Fruit fly (Drosophila melanogaster) Kc167 (cell line): ENCODE data around the gene PGRP-LD.

Experiments
- Myc ChIP-seq: fragments of >200 bp; optimal IDR thresholded peaks from 2 replicates; lab custom pipeline; 2017; ENCODE audit warnings: missing external identifiers
- Sin3A ChIP-seq: fragments of >200 bp; optimal IDR thresholded peaks from 2 replicates; lab custom pipeline; 2018; ENCODE audit warnings: missing external identifiers
- h ChIP-seq: fragments of >200 bp; optimal IDR thresholded peaks from 3 replicates; lab custom pipeline; 2018; ENCODE audit warnings: missing external identifiers
- insv ChIP-seq: fragments of >200 bp; optimal IDR thresholded peaks from 3 replicates; lab custom pipeline; 2018; ENCODE audit warnings: missing external identifiers
- psq ChIP-seq: fragments of >200 bp; optimal IDR thresholded peaks from 2 replicates; lab custom pipeline; 2017; ENCODE audit warnings: missing external identifiers
- ttk ChIP-seq: sonication (Bioruptor generic); optimal IDR thresholded peaks from 2 replicates; lab custom pipeline; 2017; ENCODE audit warnings: missing external identifiers

The PGRP-LD gene

DNA sequence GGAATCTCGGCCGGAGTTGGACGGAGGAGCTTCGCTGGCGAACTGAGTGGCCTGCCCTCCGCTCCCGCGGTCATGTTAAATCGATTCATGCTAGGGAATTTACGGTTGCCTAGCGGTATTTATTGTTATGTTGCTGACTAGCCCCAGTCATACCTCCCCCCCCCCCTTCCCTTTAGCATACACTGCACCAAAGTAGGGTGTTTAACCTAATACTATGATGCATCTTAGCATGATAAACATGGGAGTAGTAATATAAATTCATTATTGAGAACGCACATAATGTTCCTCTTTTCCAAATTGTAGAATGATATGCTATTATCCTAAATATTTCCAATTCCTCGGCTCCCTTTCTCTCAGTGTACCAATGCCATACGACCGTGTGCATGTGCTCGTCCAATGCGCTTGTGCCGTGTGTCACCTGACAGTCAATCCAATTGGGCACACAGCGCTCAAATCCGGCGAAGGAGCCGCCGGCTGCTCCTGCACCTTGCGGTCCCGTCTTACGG lies 16.7 kb downstream of the PGRP-LD start, which contains the start of gene Tektin-C:
Gene Tektin-C, minus strand, starts transcription at position 51 of the 506 bp plus-strand sequence.
- TF ChIP-seq insv: no peak
- TF ChIP-seq h: no peak
- TF ChIP-seq psq: no peak
- TF ChIP-seq Myc: no peak
- TF ChIP-seq ttk: no peak
- TF ChIP-seq Sin3A (lab: Kevin White, UChicago): no peak

DNA sequence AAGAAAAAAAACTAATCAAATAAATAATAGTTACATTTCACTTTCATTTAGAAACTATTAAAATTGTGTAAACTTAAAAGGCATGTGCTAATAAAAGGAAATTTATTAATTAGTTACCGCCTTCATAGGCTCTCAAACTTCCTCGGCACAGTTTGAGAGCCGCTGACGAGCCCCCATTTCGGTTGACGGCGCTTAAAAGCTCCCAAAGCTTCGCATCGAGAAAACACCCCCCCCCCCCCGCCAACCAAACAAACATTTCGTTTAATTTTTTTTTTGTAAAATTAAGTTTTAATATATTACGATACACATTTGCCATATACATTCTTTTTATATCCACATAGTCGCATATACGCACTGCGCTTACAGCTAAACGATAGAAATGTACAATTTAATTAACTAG lies 17.4 kb downstream of the PGRP-LD start:
- TF ChIP-seq psq: no peak
- no peak for TF ChIP-seq Myc
- no peak for TF ChIP-seq ttk
- TF ChIP-seq Sin3A (lab: Kevin White, UChicago): no peak
- no peak for TF ChIP-seq insv
- no peak for TF ChIP-seq h

DNA sequence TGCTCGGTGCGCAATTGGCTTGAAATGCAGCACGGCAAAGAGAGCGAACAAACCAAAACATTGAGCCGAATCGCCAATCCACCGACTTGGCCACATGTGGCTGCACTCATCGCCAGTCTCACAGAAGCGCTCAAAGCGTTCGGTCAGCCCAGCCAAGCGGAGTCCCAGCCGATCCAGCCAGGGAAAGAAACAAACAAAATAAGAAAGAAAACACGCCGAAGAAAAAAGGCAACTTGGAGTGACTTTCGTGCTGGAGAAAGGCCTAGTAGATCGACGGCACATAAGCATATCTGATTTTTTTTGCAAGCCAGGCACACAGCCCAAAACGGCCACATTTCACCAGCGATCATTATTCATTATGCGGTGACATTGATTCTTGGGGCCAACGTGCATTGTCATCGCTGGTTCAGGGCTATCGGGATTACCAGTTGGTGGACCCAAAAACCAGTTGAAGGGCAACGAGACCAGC lies 22.2 kb downstream of the PGRP-LD start:
- TF ChIP-seq Sin3A (lab: Kevin White, UChicago) (no peak), insv (no peak), ttk (no peak), psq (no peak), Myc (no peak), h (no peak)

DNA sequence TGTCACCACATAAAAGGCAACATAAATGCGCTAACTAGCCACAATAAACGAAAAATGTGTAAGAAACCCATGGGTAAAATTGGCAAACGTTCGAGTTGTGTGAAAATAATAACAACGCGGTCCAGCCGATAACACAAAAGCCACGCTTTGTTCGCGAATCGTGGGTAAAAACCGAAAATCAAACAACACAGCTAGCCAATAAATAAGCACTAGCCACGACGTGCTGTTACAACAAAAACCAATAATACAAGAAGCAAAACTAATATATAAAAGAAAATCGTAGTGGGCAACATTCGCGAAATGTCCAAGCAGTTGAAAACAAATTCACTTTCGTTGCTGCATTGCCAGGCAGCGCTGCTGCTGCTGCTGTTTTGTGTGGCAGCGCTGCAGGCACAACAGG lies 22.9 kb downstream of the PGRP-LD start, which contains the start of gene CG42272:
Gene CG42272, plus strand, starts transcription at position 301 of the 400 bp plus-strand sequence.
- TF ChIP-seq insv: no peak
- TF ChIP-seq Myc: no peak
- no peak for TF ChIP-seq ttk
- TF ChIP-seq h: no peak
- no peak for TF ChIP-seq Sin3A (lab: Kevin White, UChicago)
- no peak for TF ChIP-seq psq

DNA sequence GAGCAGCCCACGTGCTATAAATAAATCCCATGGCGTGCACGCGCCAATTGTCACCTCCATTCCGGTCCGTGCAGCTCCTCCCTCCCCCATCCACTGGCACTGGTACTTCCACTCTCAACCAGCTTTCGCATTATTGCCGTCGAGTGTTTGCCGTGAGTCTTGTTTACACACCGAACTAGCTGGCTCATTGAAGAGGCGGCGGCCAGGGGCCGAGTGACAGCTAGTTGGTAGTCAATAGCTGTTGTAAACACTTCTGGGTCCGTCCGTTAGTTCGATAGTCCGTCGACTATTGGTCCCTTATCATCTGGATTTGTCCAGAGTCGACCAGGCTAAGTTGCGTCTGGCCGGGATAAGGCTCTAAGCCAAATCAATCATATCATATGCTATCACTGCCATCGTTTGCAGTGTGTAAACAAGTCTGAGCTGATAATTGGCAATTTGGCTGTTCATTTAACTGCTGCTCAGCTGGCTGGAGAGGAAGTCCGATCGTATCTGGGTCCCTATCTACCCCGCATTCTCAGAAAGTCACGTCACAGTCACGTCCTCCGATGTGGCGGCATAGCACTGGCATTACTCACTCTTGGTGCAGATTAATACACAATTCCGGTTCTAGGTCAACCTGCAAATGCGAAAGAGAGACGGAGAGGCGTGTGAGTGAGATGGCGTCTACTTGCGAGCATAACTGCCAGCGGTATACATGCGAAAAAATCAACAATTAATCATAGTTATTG lies 27.7 kb downstream of the PGRP-LD start:
- TF ChIP-seq insv: no peak
- TF ChIP-seq Sin3A (lab: Kevin White, UChicago): no peak
- no peak for TF ChIP-seq h
- no peak for TF ChIP-seq ttk
- TF ChIP-seq psq: no peak
- no peak for TF ChIP-seq Myc

DNA sequence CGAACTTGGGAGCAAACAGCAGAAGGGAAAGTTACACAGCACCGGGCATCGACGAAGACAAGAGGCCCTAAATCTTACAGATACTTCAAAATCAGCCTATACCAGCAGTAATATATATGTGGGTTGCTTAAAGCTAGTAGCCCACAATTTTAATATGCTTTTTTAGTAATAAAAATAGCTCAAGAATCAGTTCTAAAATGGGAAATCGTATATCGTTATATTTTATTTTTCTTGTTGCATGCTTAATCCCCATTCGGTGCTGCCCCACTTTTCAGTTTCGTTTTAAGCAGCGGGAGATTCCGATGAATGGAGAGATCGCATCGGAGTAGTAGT lies 28.2 kb downstream of the PGRP-LD start:
- TF ChIP-seq Sin3A (lab: Kevin White, UChicago) (no peak), Myc (no peak), ttk (no peak), h (no peak), insv (no peak), psq (no peak)

DNA sequence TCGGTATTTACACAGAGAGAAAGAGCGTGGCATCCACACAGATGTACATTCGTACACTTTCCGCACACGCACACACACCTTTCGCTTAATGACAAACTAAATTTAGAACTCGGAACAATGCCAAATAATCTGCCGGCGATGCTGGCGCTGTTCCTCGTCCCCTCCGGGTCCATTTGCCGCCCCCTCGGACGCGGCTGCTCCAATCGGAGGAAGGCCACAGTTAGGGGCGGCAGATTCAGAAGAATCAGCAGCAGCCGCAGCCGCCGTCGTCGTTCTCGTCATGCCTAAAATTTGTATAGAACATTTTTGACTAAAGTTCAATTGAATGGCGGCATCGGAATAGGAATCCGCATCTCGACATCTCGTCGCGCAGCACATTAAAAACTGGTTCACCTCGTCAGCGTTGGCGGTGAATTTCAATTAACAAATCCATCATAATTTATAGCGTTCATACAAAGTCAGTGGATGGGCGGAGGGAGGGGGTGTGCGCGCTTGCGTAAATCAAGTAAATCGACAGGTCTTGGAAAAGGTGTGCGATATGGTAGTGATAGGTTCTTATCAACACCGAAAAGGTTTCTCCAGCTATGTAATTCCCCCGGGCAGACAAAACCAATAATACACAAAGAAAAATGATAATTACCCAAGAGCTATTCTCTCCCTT lies 28.8 kb downstream of the PGRP-LD start:
- no peak for TF ChIP-seq ttk
- TF ChIP-seq h: no peak
- no peak for TF ChIP-seq psq
- TF ChIP-seq insv: no peak
- TF ChIP-seq Sin3A (lab: Kevin White, UChicago): no peak
- TF ChIP-seq Myc: no peak

DNA sequence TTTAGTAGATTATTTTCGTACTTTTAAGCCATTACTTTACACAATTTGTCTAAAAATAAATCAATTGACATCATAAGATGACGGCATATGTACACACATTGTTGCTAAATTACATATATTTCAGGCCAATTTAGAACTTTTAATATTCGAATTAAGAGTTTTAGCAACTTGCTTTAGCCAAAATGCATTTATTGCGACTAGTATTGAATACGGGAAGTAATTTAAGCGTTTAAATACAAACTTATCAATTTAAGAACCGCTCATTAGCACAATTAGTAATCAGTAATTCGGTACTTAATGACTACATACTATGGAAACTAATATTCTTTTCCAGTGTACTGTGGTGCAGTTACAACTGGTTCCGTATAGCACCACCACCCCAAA lies 29.3 kb downstream of the PGRP-LD start:
- TF ChIP-seq ttk: no peak
- TF ChIP-seq Sin3A (lab: Kevin White, UChicago): no peak
- TF ChIP-seq insv: no peak

DNA sequence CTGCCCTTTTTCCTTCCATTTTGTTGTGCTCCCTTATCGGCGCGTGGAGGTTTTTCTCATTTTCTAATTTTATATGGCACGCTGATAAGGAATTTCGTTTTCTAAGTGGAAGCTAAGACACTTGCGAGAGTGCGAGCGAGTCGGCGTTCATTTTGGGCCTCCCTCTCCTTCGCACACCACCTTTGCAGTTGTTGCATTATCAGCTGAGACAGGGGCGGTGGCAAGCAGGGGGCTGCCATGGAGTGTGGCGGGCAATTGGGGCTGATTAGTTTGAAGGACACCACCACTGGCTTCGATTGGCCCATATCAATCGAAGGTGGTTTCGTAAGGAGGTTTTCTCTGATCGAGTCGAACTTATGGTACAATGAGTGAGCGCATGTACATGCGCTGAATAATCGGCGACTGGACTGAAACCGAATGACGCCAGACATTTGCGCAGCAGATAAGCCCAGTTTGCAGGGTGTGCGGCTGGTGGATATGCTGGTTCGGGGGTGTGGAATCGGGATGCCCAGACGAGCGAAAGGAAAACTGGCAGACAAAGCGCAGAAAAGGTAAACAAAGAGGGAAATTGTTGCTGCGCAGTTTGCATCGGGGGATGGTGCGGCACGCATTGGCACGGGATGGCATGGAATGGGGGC lies 29.9 kb downstream of the PGRP-LD start:
- TF ChIP-seq h (no peak), Sin3A (lab: Kevin White, UChicago) (no peak), insv (no peak), Myc (no peak), psq (no peak), ttk (no peak)

DNA sequence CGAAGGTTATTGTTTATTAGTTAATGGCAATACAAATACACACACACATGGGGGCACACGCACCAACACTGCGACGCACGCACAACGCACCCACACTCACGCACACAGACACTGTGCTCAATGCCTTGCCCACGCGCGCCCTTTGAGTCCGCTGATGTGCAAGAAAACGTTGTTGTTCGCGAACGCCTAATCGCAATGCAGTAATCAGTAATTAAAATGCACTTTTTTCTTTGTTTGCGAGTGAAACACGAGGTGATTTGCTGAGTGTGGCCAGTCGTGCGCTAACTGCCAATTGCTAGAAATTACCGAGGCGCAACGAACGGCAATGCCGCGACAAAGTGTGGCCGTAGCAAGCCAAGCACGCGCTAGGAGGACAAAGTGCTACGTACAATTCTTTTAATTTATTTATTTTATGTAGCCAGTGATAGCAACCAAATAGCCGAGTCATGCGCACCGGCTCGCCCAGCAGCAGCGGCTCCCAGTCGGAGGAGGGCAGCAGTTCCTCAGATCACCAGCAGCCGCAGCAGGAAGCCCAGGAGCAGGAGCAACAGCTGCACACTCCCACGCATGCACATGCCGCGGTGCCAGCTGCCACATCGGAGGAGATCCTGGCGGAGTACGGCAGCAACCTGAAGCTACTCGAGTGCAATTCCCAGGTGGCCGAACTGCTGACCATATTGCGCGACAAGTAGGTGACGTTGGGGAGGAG lies 30.9 kb downstream of the PGRP-LD start, which contains the start of the genes S6k and kri:
Gene S6k, minus strand, starts transcription at position 299 of the 709 bp plus-strand sequence.
Gene kri, plus strand, starts transcription at position 341 of the 709 bp plus-strand sequence.
- TF ChIP-seq h (no peak), Myc (no peak), insv (no peak), ttk (no peak), psq (no peak), Sin3A (lab: Kevin White, UChicago) (no peak)

DNA sequence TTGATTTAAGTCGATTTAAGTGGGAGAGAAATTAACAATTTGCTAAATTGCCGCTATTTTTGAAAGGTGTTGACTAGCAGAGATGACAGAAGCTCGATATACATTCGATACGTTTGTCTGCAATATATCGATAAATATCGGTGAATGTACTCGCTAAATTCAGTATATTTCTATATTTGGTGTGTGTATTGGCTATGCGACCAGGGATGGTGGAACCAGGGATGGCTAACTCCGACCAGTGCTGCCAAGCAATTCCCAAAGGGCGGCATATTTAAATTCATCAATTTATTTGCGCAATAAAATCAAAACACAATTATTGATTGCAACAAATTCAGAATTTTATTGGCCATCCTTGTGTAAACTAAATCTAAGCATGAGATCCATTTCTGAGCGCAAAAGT lies 33.2 kb downstream of the PGRP-LD start, which contains the start of gene mad2:
Gene mad2, minus strand, starts transcription at position 78 of the 400 bp plus-strand sequence.
- no peak for TF ChIP-seq Myc

DNA sequence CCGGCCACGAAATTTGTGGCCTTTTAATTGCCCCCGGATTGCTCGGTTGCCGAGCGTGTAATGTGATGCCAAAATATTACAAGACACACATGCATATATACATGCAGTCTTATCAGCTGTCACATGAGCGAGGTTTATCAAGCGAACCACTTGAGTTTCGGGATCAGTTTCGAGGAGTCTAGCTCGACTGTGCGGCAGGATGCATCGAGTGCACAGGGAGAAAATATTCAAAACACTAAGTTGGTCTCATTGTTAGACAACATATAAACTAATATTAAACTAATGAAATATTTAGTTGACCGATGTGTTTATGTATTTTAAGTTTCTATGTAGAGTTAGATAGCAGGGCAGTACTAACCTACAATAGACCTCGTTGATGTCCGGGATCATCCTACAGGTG lies 37.3 kb downstream of the PGRP-LD start:
- TF ChIP-seq h (no peak), ttk (no peak), psq (no peak), insv (no peak), Sin3A (lab: Kevin White, UChicago) (no peak)

DNA sequence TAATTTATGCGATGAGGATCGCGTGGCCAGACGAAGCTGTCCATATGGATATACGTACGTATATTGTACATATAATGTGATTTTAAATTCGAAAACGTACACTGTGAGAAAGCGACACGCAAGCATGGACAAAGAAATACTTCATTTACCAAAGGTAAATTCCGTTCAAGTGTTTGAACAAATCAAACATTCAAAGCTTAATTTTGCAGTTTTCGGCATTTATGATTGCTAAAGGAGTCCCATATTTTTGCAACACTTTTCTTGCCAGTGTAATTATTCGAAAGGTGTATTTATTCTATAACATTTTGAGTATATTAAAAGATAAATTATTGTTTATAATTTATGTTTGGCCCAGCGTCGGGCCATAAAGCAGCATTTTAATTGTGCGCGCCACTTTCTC lies 39.5 kb downstream of the PGRP-LD start:
- TF ChIP-seq insv (no peak), Sin3A (lab: Kevin White, UChicago) (no peak), h (no peak), ttk (no peak), Myc (no peak), psq (no peak)
